Worm (Caenorhabditis elegans): Measurements from ENCODE around the gene Y59A8B.21.

Gene Y59A8B.21

ce11 chrV:17962500-17962899 is 23.6 kb upstream of the Y59A8B.21 start:
- TF ChIP-seq sptf-1 (tag; optimal IDR thresholded peaks at IDR 0.05) (peak; percentile 23), ztf-11 (tag; optimal IDR thresholded peaks at IDR 0.05) (no peak)

ce11 chrV:17966747-17967146 is 19.3 kb upstream of the Y59A8B.21 start, which contains the start of gene gck-3:
Gene gck-3 (minus strand): TSS chrV:17966847.
- TF ChIP-seq sem-2 (GFP tag; optimal IDR thresholded peaks at IDR 0.05) (no peak), lin-32 (GFP tag; optimal IDR thresholded peaks at IDR 0.05) (no peak), bed-3 (GFP tag; optimal IDR thresholded peaks at IDR 0.05) (no peak), lsy-2 (tag; optimal IDR thresholded peaks at IDR 0.05) (no peak), elt-3 (tag; optimal IDR thresholded peaks at IDR 0.05) (no peak), mab-5 (tag; optimal IDR thresholded peaks at IDR 0.05) (no peak), cnd-1 (tag; optimal IDR thresholded peaks at IDR 0.05) (no peak), M03D4.4 (tag; optimal IDR thresholded peaks at IDR 0.05) (no peak), ceh-39 (tag; optimal IDR thresholded peaks at IDR 0.05) (no peak), unc-120 (tag; optimal IDR thresholded peaks at IDR 0.05; ENCODE audit: poor library complexity, severe bottlenecking) (no peak), lin-13 (tag; optimal IDR thresholded peaks at IDR 0.05) (no peak), pha-4 (tag; optimal IDR thresholded peaks at IDR 0.05) (no peak), nhr-237 (tag; optimal IDR thresholded peaks at IDR 0.05) (no peak), nhr-76 (tag; optimal IDR thresholded peaks at IDR 0.05) (no peak)

ce11 chrV:17978207-17978606 is 7.9 kb upstream of the Y59A8B.21 start:
- TF ChIP-seq hlh-1 (tag; optimal IDR thresholded peaks at IDR 0.05) = no peak
- no peak for TF ChIP-seq lin-32 (GFP tag; optimal IDR thresholded peaks at IDR 0.05)
- no peak for TF ChIP-seq ceh-83 (GFP tag; optimal IDR thresholded peaks at IDR 0.05)
- TF ChIP-seq ceh-43 (GFP tag; optimal IDR thresholded peaks at IDR 0.05) = no peak
- TF ChIP-seq pha-4 (tag; optimal IDR thresholded peaks at IDR 0.05) = no peak
- TF ChIP-seq ces-1 (GFP tag; optimal IDR thresholded peaks at IDR 0.05) = no peak
- TF ChIP-seq flh-1 (GFP tag; optimal IDR thresholded peaks at IDR 0.05) = no peak
- no peak for TF ChIP-seq nhr-237 (tag; optimal IDR thresholded peaks at IDR 0.05)
- no peak for TF ChIP-seq nhr-12 (tag; optimal IDR thresholded peaks at IDR 0.05)
- no peak for TF ChIP-seq snpc-4 (tag; optimal IDR thresholded peaks at IDR 0.05)
- TF ChIP-seq nhr-28 (tag; optimal IDR thresholded peaks at IDR 0.05) = no peak
- no peak for TF ChIP-seq sptf-1 (tag; optimal IDR thresholded peaks at IDR 0.05)
- TF ChIP-seq unc-39 (tag; optimal IDR thresholded peaks at IDR 0.05) = no peak
- no peak for TF ChIP-seq elt-1 (tag; optimal IDR thresholded peaks at IDR 0.05; ENCODE audit: borderline replicate concordance, insufficient read depth)
- TF ChIP-seq elt-3 (tag; optimal IDR thresholded peaks at IDR 0.05) = no peak
- no peak for TF ChIP-seq ham-2 (GFP tag; optimal IDR thresholded peaks at IDR 0.05)
- no peak for TF ChIP-seq lin-13 (tag; optimal IDR thresholded peaks at IDR 0.05)
- no peak for TF ChIP-seq mls-2 (tag; optimal IDR thresholded peaks at IDR 0.05)

DNA sequence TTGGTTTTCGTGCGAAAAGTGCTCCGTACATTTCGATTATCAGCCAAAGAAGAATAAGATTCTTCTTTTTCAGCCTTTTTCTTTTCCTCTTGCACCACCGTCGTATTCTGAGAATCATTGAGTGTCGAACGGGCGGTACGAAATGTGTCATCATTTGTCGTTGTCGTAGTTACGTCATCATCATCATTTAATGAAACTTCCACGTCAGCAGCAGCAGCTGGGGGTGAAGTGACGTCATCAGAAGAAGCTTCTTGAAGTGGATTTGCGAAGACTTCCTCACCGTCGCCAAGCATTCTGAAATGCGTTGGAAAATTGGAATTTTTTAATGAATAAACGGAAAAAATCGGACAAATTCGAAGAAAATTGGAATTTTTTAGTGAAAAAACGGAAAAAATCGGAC is 6.3 kb upstream of the Y59A8B.21 start, which contains the start of gene snx-6:
snx-6 (minus strand) TSS at position 294 of the 400 bp plus-strand sequence.
- TF ChIP-seq ztf-11 (tag; optimal IDR thresholded peaks at IDR 0.05) = no peak
- no peak for TF ChIP-seq mep-1 (tag; optimal IDR thresholded peaks at IDR 0.05)
- TF ChIP-seq mab-5 (tag; optimal IDR thresholded peaks at IDR 0.05) = no peak
- TF ChIP-seq zip-8 (tag; optimal IDR thresholded peaks at IDR 0.05) = peak; percentile 94
- no peak for TF ChIP-seq drap-1 (GFP tag; optimal IDR thresholded peaks at IDR 0.05)
- TF ChIP-seq hlh-1 (tag; optimal IDR thresholded peaks at IDR 0.05) = no peak
- TF ChIP-seq unc-39 (tag; optimal IDR thresholded peaks at IDR 0.05) = no peak
- TF ChIP-seq lin-13 (tag; optimal IDR thresholded peaks at IDR 0.05) = no peak
- no peak for TF ChIP-seq lsy-2 (tag; optimal IDR thresholded peaks at IDR 0.05)

DNA sequence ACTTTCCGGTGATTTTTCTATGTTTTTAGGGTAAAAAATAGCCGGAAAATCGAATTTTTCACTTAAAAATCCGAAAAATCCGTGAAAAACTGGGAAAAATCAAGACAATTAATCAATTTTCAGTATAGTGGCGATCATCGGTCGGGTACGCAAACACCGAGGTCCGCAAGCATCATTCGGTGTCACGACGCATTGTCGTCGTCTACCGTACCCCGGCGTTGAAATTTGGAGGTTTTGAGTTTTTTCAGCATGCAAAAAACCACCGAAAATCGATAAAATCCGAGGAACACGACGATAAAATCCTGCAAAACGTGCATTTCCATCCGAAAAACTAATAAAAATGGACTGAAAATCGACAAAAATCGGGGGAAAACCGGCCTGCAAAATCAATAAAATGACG is 4.3 kb upstream of the Y59A8B.21 start:
- TF ChIP-seq ces-1 (GFP tag; optimal IDR thresholded peaks at IDR 0.05) (peak; percentile 48), unc-120 (tag; optimal IDR thresholded peaks at IDR 0.05; ENCODE audit: poor library complexity, severe bottlenecking) (no peak), M03D4.4 (tag; optimal IDR thresholded peaks at IDR 0.05) (no peak), mep-1 (tag; optimal IDR thresholded peaks at IDR 0.05) (peak; percentile 66), bed-3 (GFP tag; optimal IDR thresholded peaks at IDR 0.05) (no peak), drap-1 (GFP tag; optimal IDR thresholded peaks at IDR 0.05) (peak; percentile 58), cnd-1 (tag; optimal IDR thresholded peaks at IDR 0.05) (no peak), nhr-237 (tag; optimal IDR thresholded peaks at IDR 0.05) (peak; percentile 10), elt-1 (tag; optimal IDR thresholded peaks at IDR 0.05; ENCODE audit: borderline replicate concordance, insufficient read depth) (no peak), tbx-8 (GFP tag; optimal IDR thresholded peaks at IDR 0.05) (no peak), lsy-2 (tag; optimal IDR thresholded peaks at IDR 0.05) (peak; percentile 96)

Measured in whole organism, mixed stage, embryonic.